Fruit fly (Drosophila melanogaster): ENCODE data around the gene Gr22b.

The Gr22b gene

DNA sequence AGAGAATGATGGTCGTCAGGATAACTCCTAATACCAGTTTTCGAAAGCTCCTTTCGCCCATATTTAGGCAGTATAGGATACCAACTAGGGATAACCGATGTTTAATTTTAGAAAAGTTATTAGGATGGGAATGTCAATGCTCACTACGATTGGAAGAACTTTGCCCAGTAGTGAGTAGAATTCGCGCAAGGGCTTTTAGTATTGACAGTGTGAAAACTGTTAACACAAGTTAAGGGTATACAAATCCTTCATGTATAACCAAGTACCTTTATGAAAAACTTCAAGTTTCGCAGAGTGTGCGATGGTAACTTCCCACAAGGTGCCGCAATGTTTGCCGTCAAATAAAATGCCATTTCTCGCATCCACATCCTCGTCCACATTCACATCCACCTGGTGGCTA lies 30.2 kb upstream of the Gr22b start, which contains the start of gene CG31933:
CG31933 (minus strand) TSS at position 101 of the 400 bp plus-strand sequence.
- TF ChIP-seq Mnt (GFP tag; optimal IDR thresholded peaks at IDR 0.05) = no peak
- no peak for TF ChIP-seq Crg-1 (GFP tag; optimal IDR thresholded peaks at IDR 0.05)
- TF ChIP-seq cic (GFP tag; optimal IDR thresholded peaks at IDR 0.05) = no peak
- no peak for TF ChIP-seq tj (GFP tag; optimal IDR thresholded peaks at IDR 0.05)
- TF ChIP-seq kay (GFP tag; ENCODE audit: borderline replicate concordance) = no peak
- TF ChIP-seq CG33017 (tag; optimal IDR thresholded peaks at IDR 0.05) = no peak
- no peak for TF ChIP-seq pad (GFP tag; optimal IDR thresholded peaks at IDR 0.05)
- no peak for TF ChIP-seq Clk (GFP tag; optimal IDR thresholded peaks at IDR 0.05)
- TF ChIP-seq Hr96 (GFP tag; optimal IDR thresholded peaks at IDR 0.05) = no peak

- TF ChIP-seq ovo (GFP tag; optimal IDR thresholded peaks at IDR 0.05) (no peak), bab1 (GFP tag; optimal IDR thresholded peaks at IDR 0.05) (no peak), CG1620 (GFP tag; optimal IDR thresholded peaks at IDR 0.05) (no peak), CG5204 (GFP tag; optimal IDR thresholded peaks at IDR 0.05) (no peak), CG7101 (tag; optimal IDR thresholded peaks at IDR 0.05) (no peak), Crg-1 (GFP tag; optimal IDR thresholded peaks at IDR 0.05) (no peak), toe (GFP tag; optimal IDR thresholded peaks at IDR 0.05) (no peak), CG11617 (GFP tag; optimal IDR thresholded peaks at IDR 0.05) (no peak), pad (GFP tag; optimal IDR thresholded peaks at IDR 0.05) (no peak), kay (GFP tag; ENCODE audit: borderline replicate concordance) (no peak), Clk (GFP tag; optimal IDR thresholded peaks at IDR 0.05) (no peak), CG7045 (GFP tag; optimal IDR thresholded peaks at IDR 0.05) (no peak), CG12768 (GFP tag; optimal IDR thresholded peaks at IDR 0.05) (no peak), Mnt (GFP tag; optimal IDR thresholded peaks at IDR 0.05) (no peak), CG33017 (tag; optimal IDR thresholded peaks at IDR 0.05) (no peak), Hr96 (GFP tag; optimal IDR thresholded peaks at IDR 0.05) (no peak), CG14711 (tag; optimal IDR thresholded peaks at IDR 0.05) (no peak), tj (GFP tag; optimal IDR thresholded peaks at IDR 0.05) (no peak), cnc (optimal IDR thresholded peaks at IDR 0.05) (no peak)
Observed at dm6 chr2L:1794817-1795216, 1.7 kb upstream of the Gr22b start, which contains the start of gene Gr22a. Gene Gr22a (minus strand): TSS chr2L:1794917.

DNA sequence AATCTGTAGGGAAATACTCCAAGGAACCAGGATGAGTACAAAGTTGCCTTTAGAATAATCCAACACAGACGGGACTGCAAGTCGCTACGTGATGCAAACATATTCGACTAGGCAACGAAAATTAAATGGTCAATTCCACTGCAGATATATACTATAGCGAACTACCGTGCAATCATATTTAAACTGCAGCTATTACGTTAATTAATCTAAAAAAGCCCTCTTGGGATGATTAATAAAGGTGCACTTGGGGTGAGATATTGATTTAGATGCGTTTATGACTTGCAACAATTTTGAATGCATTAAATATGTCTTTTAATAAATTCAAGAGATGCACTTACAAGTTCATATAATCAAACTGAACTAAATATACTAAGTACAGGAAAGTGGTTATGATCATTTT lies 1.3 kb downstream of the Gr22b start, which contains the start of gene Gr22c:
Gr22c (minus strand) TSS at position 101 of the 400 bp plus-strand sequence.
- TF ChIP-seq Clk (GFP tag; optimal IDR thresholded peaks at IDR 0.05) (no peak), CG33017 (tag; optimal IDR thresholded peaks at IDR 0.05) (no peak), Crg-1 (GFP tag; optimal IDR thresholded peaks at IDR 0.05) (no peak), CG11617 (GFP tag; optimal IDR thresholded peaks at IDR 0.05) (no peak), pad (GFP tag; optimal IDR thresholded peaks at IDR 0.05) (no peak), tj (GFP tag; optimal IDR thresholded peaks at IDR 0.05) (no peak)

dm6 chr2L:1790261-1790660 lies 2.8 kb downstream of the Gr22b start, which contains the start of gene Gr22d:
Gene Gr22d (minus strand): TSS chr2L:1790361.
- no peak for TF ChIP-seq pad (GFP tag; optimal IDR thresholded peaks at IDR 0.05)
- TF ChIP-seq toe (GFP tag; optimal IDR thresholded peaks at IDR 0.05) = no peak
- TF ChIP-seq CG5204 (GFP tag; optimal IDR thresholded peaks at IDR 0.05) = no peak
- no peak for TF ChIP-seq Hr96 (GFP tag; optimal IDR thresholded peaks at IDR 0.05)
- TF ChIP-seq cnc (optimal IDR thresholded peaks at IDR 0.05) = no peak
- TF ChIP-seq kay (GFP tag; ENCODE audit: borderline replicate concordance) = no peak
- no peak for TF ChIP-seq tj (GFP tag; optimal IDR thresholded peaks at IDR 0.05)
- no peak for TF ChIP-seq CG11617 (GFP tag; optimal IDR thresholded peaks at IDR 0.05)
- no peak for TF ChIP-seq bab1 (GFP tag; optimal IDR thresholded peaks at IDR 0.05)
- no peak for TF ChIP-seq CG14711 (tag; optimal IDR thresholded peaks at IDR 0.05)
- TF ChIP-seq CG1620 (GFP tag; optimal IDR thresholded peaks at IDR 0.05) = no peak

dm6 chr2L:1787929-1788328 lies 5.1 kb downstream of the Gr22b start:
- TF ChIP-seq CG11617 (GFP tag; optimal IDR thresholded peaks at IDR 0.05) (no peak), Clk (GFP tag; optimal IDR thresholded peaks at IDR 0.05) (no peak), Crg-1 (GFP tag; optimal IDR thresholded peaks at IDR 0.05) (no peak), pad (GFP tag; optimal IDR thresholded peaks at IDR 0.05) (no peak), ovo (GFP tag; optimal IDR thresholded peaks at IDR 0.05) (no peak), Mnt (GFP tag; optimal IDR thresholded peaks at IDR 0.05) (no peak), Hr96 (GFP tag; optimal IDR thresholded peaks at IDR 0.05) (no peak), tj (GFP tag; optimal IDR thresholded peaks at IDR 0.05) (no peak), kay (GFP tag; ENCODE audit: borderline replicate concordance) (no peak), CG14711 (tag; optimal IDR thresholded peaks at IDR 0.05) (no peak), toe (GFP tag; optimal IDR thresholded peaks at IDR 0.05) (no peak), CG33017 (tag; optimal IDR thresholded peaks at IDR 0.05) (no peak), CG7101 (tag; optimal IDR thresholded peaks at IDR 0.05) (no peak), CG5204 (GFP tag; optimal IDR thresholded peaks at IDR 0.05) (no peak), bab1 (GFP tag; optimal IDR thresholded peaks at IDR 0.05) (no peak), CG7045 (GFP tag; optimal IDR thresholded peaks at IDR 0.05) (no peak), cic (GFP tag; optimal IDR thresholded peaks at IDR 0.05) (no peak), CG1620 (GFP tag; optimal IDR thresholded peaks at IDR 0.05) (no peak), cnc (optimal IDR thresholded peaks at IDR 0.05) (no peak)

- no peak for TF ChIP-seq Crg-1 (GFP tag; optimal IDR thresholded peaks at IDR 0.05)
- TF ChIP-seq CG1620 (GFP tag; optimal IDR thresholded peaks at IDR 0.05) = no peak
- TF ChIP-seq CG5204 (GFP tag; optimal IDR thresholded peaks at IDR 0.05) = no peak
- TF ChIP-seq toe (GFP tag; optimal IDR thresholded peaks at IDR 0.05) = no peak
- no peak for TF ChIP-seq cnc (optimal IDR thresholded peaks at IDR 0.05)
- no peak for TF ChIP-seq bab1 (GFP tag; optimal IDR thresholded peaks at IDR 0.05)
Observed at dm6 chr2L:1783762-1784161, 9.3 kb downstream of the Gr22b start, which contains the start of gene Gr22e. Gene Gr22e (plus strand): TSS chr2L:1784062.

dm6 chr2L:1758853-1759252 lies 34.2 kb downstream of the Gr22b start, which contains the start of gene CG17650:
Gene CG17650 (minus strand): TSS chr2L:1759093.
- TF ChIP-seq toe (GFP tag; optimal IDR thresholded peaks at IDR 0.05) = no peak
- no peak for TF ChIP-seq CG14711 (tag; optimal IDR thresholded peaks at IDR 0.05)
- TF ChIP-seq Crg-1 (GFP tag; optimal IDR thresholded peaks at IDR 0.05) = no peak
- TF ChIP-seq CG11617 (GFP tag; optimal IDR thresholded peaks at IDR 0.05) = no peak
- TF ChIP-seq cic (GFP tag; optimal IDR thresholded peaks at IDR 0.05) = no peak
- TF ChIP-seq bab1 (GFP tag; optimal IDR thresholded peaks at IDR 0.05) = no peak
- no peak for TF ChIP-seq CG12768 (GFP tag; optimal IDR thresholded peaks at IDR 0.05)
- TF ChIP-seq Mnt (GFP tag; optimal IDR thresholded peaks at IDR 0.05) = no peak

Data from whole organism, adult.